Fruit fly (Drosophila melanogaster) whole organism, embryonic: ENCODE data around the gene CG32170.
A peak's percentile ranks its signal among the peaks of the same experiment; 100 is the strongest.

Experiments used
- Atf3 ChIP-seq: fragments of 200-800 bp; sonication (Bioruptor generic); optimal IDR thresholded peaks from 3 replicates; lab custom pipeline; 2016; ENCODE audit warnings: missing biosample characterization, missing genetic modification characterization
- B-H2 ChIP-seq: fragments of 200-800 bp; sonication (Bioruptor generic); optimal IDR thresholded peaks from 2 replicates; lab custom pipeline; 2018; ENCODE audit warnings: missing biosample characterization, mild to moderate bottlenecking, missing genetic modification characterization
- CG10147 ChIP-seq: fragments of 200-800 bp; sonication (Bioruptor generic); optimal IDR thresholded peaks from 2 replicates; lab custom pipeline; 2019; ENCODE audit warnings: missing biosample characterization, mild to moderate bottlenecking, missing genetic modification characterization, moderate library complexity
- CG10366 ChIP-seq: fragments of 200-800 bp; sonication (Bioruptor generic); IDR thresholded peaks from 2 replicates; pipeline ENCODE4 v1.3.6; 2022; ENCODE audit warnings: missing biosample characterization, missing genetic modification characterization
- CG10979 ChIP-seq: fragments of 200-800 bp; sonication (Bioruptor generic); optimal IDR thresholded peaks from 2 replicates; lab custom pipeline; 2018; ENCODE audit warnings: missing biosample characterization, mild to moderate bottlenecking, missing genetic modification characterization, moderate library complexity
- CG11398 ChIP-seq: fragments of 200-800 bp; sonication (Bioruptor generic); optimal IDR thresholded peaks from 2 replicates; lab custom pipeline; 2016; ENCODE audit warnings: missing biosample characterization, missing genetic modification characterization
- CG11504 ChIP-seq: fragments of 200-800 bp; sonication (Bioruptor generic); optimal IDR thresholded peaks from 3 replicates; lab custom pipeline; 2019; ENCODE audit warnings: missing biosample characterization, mild to moderate bottlenecking, missing genetic modification characterization, moderate library complexity
- CG1603 ChIP-seq: fragments of 200-800 bp; sonication (Bioruptor generic); optimal IDR thresholded peaks from 2 replicates; lab custom pipeline; 2019; ENCODE audit warnings: missing biosample characterization, mild to moderate bottlenecking, missing genetic modification characterization, moderate library complexity
- CG16815 ChIP-seq: fragments of 200-800 bp; sonication (Bioruptor generic); optimal IDR thresholded peaks from 3 replicates; lab custom pipeline; 2017; ENCODE audit warnings: missing biosample characterization, mild to moderate bottlenecking, missing genetic modification characterization
- CG17612 ChIP-seq: fragments of 200-800 bp; sonication (Bioruptor generic); IDR thresholded peaks from 2 replicates; pipeline ENCODE4 v1.3.6; 2022; ENCODE audit warnings: missing biosample characterization, missing genetic modification characterization
- CG2120 ChIP-seq: fragments of 200-800 bp; sonication (Bioruptor generic); optimal IDR thresholded peaks from 3 replicates; lab custom pipeline; 2016; ENCODE audit warnings: missing biosample characterization, missing genetic modification characterization
- CG3065 ChIP-seq: fragments of 200-800 bp; sonication (Bioruptor generic); optimal IDR thresholded peaks from 2 replicates; lab custom pipeline; 2016; ENCODE audit warnings: missing biosample characterization, missing genetic modification characterization
- CG4404 ChIP-seq: fragments of 200-800 bp; sonication (Bioruptor generic); IDR thresholded peaks from 2 replicates; pipeline ENCODE4 v1.3.6; 2022; ENCODE audit warnings: missing biosample characterization, missing genetic modification characterization
- CG5180 ChIP-seq: fragments of 200-800 bp; sonication (Bioruptor generic); optimal IDR thresholded peaks from 3 replicates; lab custom pipeline; 2017; ENCODE audit warnings: missing biosample characterization, missing genetic modification characterization, mild to moderate bottlenecking, moderate library complexity, missing genetic modification reagents
- CG7839 ChIP-seq: fragments of 200-800 bp; sonication (Bioruptor generic); optimal IDR thresholded peaks from 3 replicates; lab custom pipeline; 2018; ENCODE audit warnings: missing biosample characterization, mild to moderate bottlenecking, missing genetic modification characterization, moderate library complexity
- CG8359 ChIP-seq: fragments of 200-800 bp; sonication (Bioruptor generic); optimal IDR thresholded peaks from 2 replicates; lab custom pipeline; 2017; ENCODE audit warnings: missing biosample characterization, mild to moderate bottlenecking, missing genetic modification characterization, borderline replicate concordance
- Deaf1 ChIP-seq: fragments of 200-800 bp; optimal IDR thresholded peaks from 3 replicates; lab custom pipeline; 2019; ENCODE audit warnings: missing biosample characterization, mild to moderate bottlenecking, missing genetic modification characterization, moderate library complexity
- Dek ChIP-seq: fragments of 200-800 bp; sonication (Bioruptor generic); optimal IDR thresholded peaks from 3 replicates; lab custom pipeline; 2019; ENCODE audit warnings: missing biosample characterization, mild to moderate bottlenecking, missing genetic modification characterization, moderate library complexity
- Drgx ChIP-seq: fragments of 200-800 bp; sonication (Bioruptor generic); IDR thresholded peaks from 2 replicates; pipeline ENCODE4 v1.3.6; 2022; ENCODE audit warnings: missing biosample characterization, missing genetic modification characterization
- E2f2 ChIP-seq: fragments of 200-800 bp; sonication (Bioruptor generic); IDR thresholded peaks from 2 replicates; pipeline ENCODE4 v1.3.6; 2022; ENCODE audit warnings: missing biosample characterization, missing genetic modification characterization
- Fer2 ChIP-seq: fragments of 200-800 bp; sonication (Bioruptor generic); optimal IDR thresholded peaks from 2 replicates; lab custom pipeline; 2018; ENCODE audit warnings: missing biosample characterization, mild to moderate bottlenecking, missing genetic modification characterization, moderate library complexity
- H2.0 ChIP-seq: fragments of 200-800 bp; sonication (Bioruptor generic); IDR thresholded peaks from 2 replicates; pipeline ENCODE4 v1.3.6; 2022; ENCODE audit warnings: missing biosample characterization, missing genetic modification characterization
- MESR4 ChIP-seq: fragments of 200-800 bp; sonication (Bioruptor generic); optimal IDR thresholded peaks from 2 replicates; lab custom pipeline; 2018; ENCODE audit warnings: missing biosample characterization, mild to moderate bottlenecking, missing genetic modification characterization, moderate library complexity
- MTF-1 ChIP-seq: fragments of 200-800 bp; sonication (Bioruptor generic); optimal IDR thresholded peaks from 2 replicates; lab custom pipeline; 2018; ENCODE audit warnings: missing biosample characterization, mild to moderate bottlenecking, missing genetic modification characterization, borderline replicate concordance
- Med ChIP-seq: fragments of 200-800 bp; sonication (Bioruptor generic); peaks from one replicate; lab custom pipeline; 2016; ENCODE audit warnings: missing biosample characterization, missing genetic modification characterization, mild to moderate bottlenecking, inconsistent platforms, moderate library complexity
- Meics ChIP-seq: fragments of 200-800 bp; sonication (Bioruptor generic); optimal IDR thresholded peaks from 2 replicates; lab custom pipeline; 2017; ENCODE audit warnings: missing biosample characterization, mild to moderate bottlenecking, missing genetic modification characterization
- Nf-YB ChIP-seq: fragments of 200-800 bp; sonication (Bioruptor generic); optimal IDR thresholded peaks from 3 replicates; lab custom pipeline; 2019; ENCODE audit warnings: missing biosample characterization, mild to moderate bottlenecking, missing genetic modification characterization, moderate library complexity
- Ptx1 ChIP-seq: fragments of 200-800 bp; sonication (Bioruptor generic); IDR thresholded peaks from 2 replicates; pipeline ENCODE4 v1.3.6; 2022; ENCODE audit warnings: missing biosample characterization, missing genetic modification characterization
- Sox102F ChIP-seq: fragments of 200-800 bp; sonication (Bioruptor generic); optimal IDR thresholded peaks from 2 replicates; lab custom pipeline; 2018; ENCODE audit warnings: missing biosample characterization, mild to moderate bottlenecking, missing genetic modification characterization, moderate library complexity
- ac ChIP-seq: fragments of 200-800 bp; sonication (Bioruptor generic); optimal IDR thresholded peaks from 3 replicates; lab custom pipeline; 2017; ENCODE audit warnings: missing biosample characterization, mild to moderate bottlenecking, missing genetic modification characterization
- al ChIP-seq: fragments of 200-800 bp; sonication (Bioruptor generic); IDR thresholded peaks from 2 replicates; pipeline ENCODE4 v1.3.6; 2022; ENCODE audit warnings: missing biosample characterization, missing genetic modification characterization
- ci ChIP-seq: fragments of 200-800 bp; sonication (Bioruptor generic); IDR thresholded peaks from 3 replicates; pipeline ENCODE4 v1.3.6; 2022; ENCODE audit warnings: missing biosample characterization, missing genetic modification characterization
- corto ChIP-seq: fragments of 200-800 bp; sonication (Bioruptor generic); optimal IDR thresholded peaks from 2 replicates; lab custom pipeline; 2016; ENCODE audit warnings: missing biosample characterization, mild to moderate bottlenecking, missing genetic modification characterization, moderate library complexity
- fd96Cb ChIP-seq: fragments of 200-800 bp; sonication (Bioruptor generic); optimal IDR thresholded peaks from 2 replicates; lab custom pipeline; 2018; ENCODE audit warnings: missing biosample characterization, mild to moderate bottlenecking, missing genetic modification characterization, moderate library complexity
- ftz-f1 ChIP-seq: fragments of 200-800 bp; sonication (Bioruptor generic); optimal IDR thresholded peaks from 2 replicates; lab custom pipeline; 2016; ENCODE audit warnings: missing biosample characterization, missing genetic modification characterization
- gem ChIP-seq: fragments of 200-800 bp; sonication (Bioruptor generic); optimal IDR thresholded peaks from 2 replicates; lab custom pipeline; 2019; ENCODE audit warnings: missing biosample characterization, mild to moderate bottlenecking, missing genetic modification characterization, moderate library complexity
- gsb ChIP-seq: fragments of 200-800 bp; sonication (Bioruptor generic); IDR thresholded peaks from 2 replicates; pipeline ENCODE4 v1.3.6; 2022; ENCODE audit warnings: missing biosample characterization, missing genetic modification characterization
- knrl ChIP-seq: fragments of 200-800 bp; sonication (Bioruptor generic); IDR thresholded peaks from 3 replicates; pipeline ENCODE4 v1.3.6; 2022; ENCODE audit warnings: missing biosample characterization, missing genetic modification characterization; ENCODE audit not compliant: partially characterized antibody
- lbe ChIP-seq: fragments of 200-800 bp; sonication (Bioruptor generic); optimal IDR thresholded peaks from 2 replicates; lab custom pipeline; 2016; ENCODE audit warnings: missing biosample characterization, mild to moderate bottlenecking, missing genetic modification characterization
- lmd ChIP-seq: fragments of 200-800 bp; sonication (Bioruptor generic); IDR thresholded peaks from 2 replicates; pipeline ENCODE4 v1.3.6; 2022; ENCODE audit warnings: missing biosample characterization, missing genetic modification characterization
- luna ChIP-seq: fragments of 200-800 bp; sonication (Bioruptor generic); optimal IDR thresholded peaks from 2 replicates; lab custom pipeline; 2016; ENCODE audit warnings: missing biosample characterization, missing genetic modification characterization
- nau ChIP-seq: fragments of 200-800 bp; sonication (Bioruptor generic); optimal IDR thresholded peaks from 3 replicates; lab custom pipeline; 2017; ENCODE audit warnings: missing biosample characterization, mild to moderate bottlenecking, missing genetic modification characterization, missing genetic modification reagents
- nerfin-1 ChIP-seq: fragments of 200-800 bp; sonication (Bioruptor generic); optimal IDR thresholded peaks from 3 replicates; lab custom pipeline; 2019; ENCODE audit warnings: missing biosample characterization, mild to moderate bottlenecking, missing genetic modification characterization, moderate library complexity
- phol ChIP-seq: fragments of 200-800 bp; sonication (Bioruptor generic); optimal IDR thresholded peaks from 3 replicates; lab custom pipeline; 2018; ENCODE audit warnings: missing biosample characterization, mild to moderate bottlenecking, missing genetic modification characterization, moderate library complexity
- prd ChIP-seq, 3 experiments: fragments of >200 bp in 2 of 3; fragments of 200-800 bp in 1 of 3; sonication (Bioruptor generic) in 1 of 3; optimal IDR thresholded peaks in 2 of 3; IDR thresholded peaks in 1 of 3; 2 replicates in 2 of 3; 3 replicates in 1 of 3; pipeline versions ENCODE4 v1.3.6 to Lab custom; 2017 to 2022; ENCODE audit warnings: missing biosample characterization in 1 of 3, missing genetic modification characterization in 1 of 3
- shn ChIP-seq: fragments of 200-800 bp; sonication (Bioruptor generic); optimal IDR thresholded peaks from 3 replicates; lab custom pipeline; 2016; ENCODE audit warnings: missing biosample characterization, missing genetic modification characterization
- sisA ChIP-seq: fragments of 200-800 bp; sonication (Bioruptor generic); IDR thresholded peaks from 2 replicates; pipeline ENCODE4 v1.3.6; 2022; ENCODE audit warnings: missing biosample characterization, missing genetic modification characterization
- vvl ChIP-seq: fragments of 200-800 bp; sonication (Bioruptor generic); IDR thresholded peaks from 2 replicates; pipeline ENCODE4 v1.3.6; 2022; ENCODE audit warnings: missing biosample characterization, missing genetic modification characterization
- zfh1 ChIP-seq: fragments of 200-800 bp; sonication (Bioruptor generic); IDR thresholded peaks from 3 replicates; pipeline ENCODE4 v1.3.6; 2022; ENCODE audit warnings: missing biosample characterization, missing genetic modification characterization

Gene CG32170

dm6 chr3L:16892728-16893271 lies 15.7 kb downstream of the CG32170 start (continued):
- no peak for TF ChIP-seq CG5180 (GFP tag; lab: Kevin White, UChicago)
- TF ChIP-seq lbe: no peak
- no peak for TF ChIP-seq MTF-1 (GFP tag; lab: Kevin White, UChicago)
- TF ChIP-seq gem: peak; percentile 35
- no peak for TF ChIP-seq MESR4 (GFP tag; lab: Kevin White, UChicago)
- TF ChIP-seq Drgx (GFP tag; lab: Robert Waterston, UW): peak; percentile 63; the same call in 1 of the 2 replicates
- no peak for TF ChIP-seq CG16815 (GFP tag; lab: Kevin White, UChicago)
- TF ChIP-seq Ptx1 (GFP tag; lab: Robert Waterston, UW): 0 out of 2 replicates have a peak, but pooled peaks have one; percentile 9
- TF ChIP-seq al: no peak
- no peak for TF ChIP-seq prd (optimal IDR thresholded peaks at IDR 0.05; lab: Kevin White, UChicago)
- peak; percentile 41; the same call in 1 of the 3 replicates for TF ChIP-seq prd (GFP tag; IDR thresholded peaks at IDR 0.05; lab: Robert Waterston, UW)
- TF ChIP-seq CG1603 (tag; lab: Kevin White, UChicago): peak; percentile 25
- TF ChIP-seq corto (GFP tag; lab: Kevin White, UChicago): no peak
- peak; percentile 35 for TF ChIP-seq CG11504 (tag; lab: Kevin White, UChicago)
- peak; percentile 6 for TF ChIP-seq CG8359 (GFP tag; lab: Kevin White, UChicago)
- no peak for TF ChIP-seq nau (GFP tag; lab: Kevin White, UChicago)
- peak; percentile 14 for TF ChIP-seq phol (tag; lab: Kevin White, UChicago)
- TF ChIP-seq CG10979: peak; percentile 14
- TF ChIP-seq fd96Cb (tag; lab: Kevin White, UChicago): peak; percentile 24

- no peak for TF ChIP-seq luna
- TF ChIP-seq Meics (GFP tag; lab: Kevin White, UChicago): peak; percentile 42
- no peak for TF ChIP-seq CG10147 (GFP tag; lab: Kevin White, UChicago)
- no peak for TF ChIP-seq zfh1 (GFP tag; lab: Robert Waterston, UW)
- no peak for TF ChIP-seq H2.0 (GFP tag; lab: Robert Waterston, UW)
- no peak for TF ChIP-seq CG8359 (GFP tag; lab: Kevin White, UChicago)
- TF ChIP-seq CG7839 (tag; lab: Kevin White, UChicago): peak; percentile 50
- no peak for TF ChIP-seq ci (GFP tag; lab: Robert Waterston, UW)
- 0 out of 2 replicates have a peak, but pooled peaks have one; percentile 8 for TF ChIP-seq sisA (GFP tag; lab: Robert Waterston, UW)
- no peak for TF ChIP-seq ftz-f1
- TF ChIP-seq lmd (GFP tag; lab: Robert Waterston, UW): peak; percentile 28; the same call in 1 of the 2 replicates
- no peak for TF ChIP-seq Deaf1 (tag; lab: Kevin White, UChicago)
- TF ChIP-seq CG17612 (GFP tag; lab: Robert Waterston, UW): no peak
- TF ChIP-seq CG2120 (GFP tag; lab: Kevin White, UChicago): peak; percentile 57
- no peak for TF ChIP-seq CG11398 (GFP tag; lab: Kevin White, UChicago)
- no peak for TF ChIP-seq ac
- no peak for TF ChIP-seq Atf3 (GFP tag; lab: Kevin White, UChicago)
- no peak for TF ChIP-seq vvl (GFP tag; lab: Robert Waterston, UW)
- TF ChIP-seq shn (GFP tag; lab: Kevin White, UChicago): no peak
- TF ChIP-seq Fer2 (tag; lab: Kevin White, UChicago): no peak
- no peak for TF ChIP-seq Nf-YB
- no peak for TF ChIP-seq nerfin-1 (tag; lab: Kevin White, UChicago)
- peak; percentile 7 for TF ChIP-seq Dek
- TF ChIP-seq CG10366: peak; percentile 26; the same call in 1 of the 2 replicates
- no peak for TF ChIP-seq E2f2 (GFP tag; lab: Robert Waterston, UW)
- TF ChIP-seq CG3065 (GFP tag; lab: Kevin White, UChicago): no peak
- TF ChIP-seq B-H2: no peak
- peak; percentile 22 for TF ChIP-seq Sox102F (GFP tag; lab: Kevin White, UChicago)
- TF ChIP-seq Med (GFP tag; lab: Kevin White, UChicago): peak; percentile 76
- TF ChIP-seq gsb (GFP tag; lab: Robert Waterston, UW): no peak
- no peak for TF ChIP-seq knrl (GFP tag; lab: Robert Waterston, UW)
- no peak for TF ChIP-seq CG4404 (GFP tag; lab: Robert Waterston, UW)
Observed at dm6 chr3L:16893647-16894046, 16.5 kb downstream of the CG32170 start.
